Worm (Caenorhabditis elegans) whole organism, L1 larva: Measurements from ENCODE around the gene sms-1.

ENCODE experiments used
- C04F5.9 ChIP-seq: sonication (generic microtip); optimal IDR thresholded peaks from 2 replicates; lab custom pipeline; 2016; ENCODE audit warnings: missing genetic modification characterization, missing compliant biosample characterization
- C16A3.4 ChIP-seq: fragments of 150-350 bp; optimal IDR thresholded peaks from 2 replicates; lab custom pipeline; 2014; ENCODE audit warnings: missing biosample characterization, missing genetic modification characterization
- aly-2 ChIP-seq: fragments of 150-350 bp; optimal IDR thresholded peaks from 2 replicates; lab custom pipeline; 2014; ENCODE audit warnings: missing biosample characterization, missing genetic modification characterization
- ama-1 ChIP-seq: fragments of 150-350 bp; optimal IDR thresholded peaks from 2 replicates; lab custom pipeline; 2014
- blmp-1 ChIP-seq: fragments of 150-350 bp; optimal IDR thresholded peaks from 2 replicates; lab custom pipeline; 2014; ENCODE audit warnings: missing biosample characterization, missing genetic modification characterization
- ceh-8 ChIP-seq: fragments of 200-800 bp; sonication (Bioruptor generic); optimal IDR thresholded peaks from 2 replicates; lab custom pipeline; 2018; ENCODE audit warnings: mild to moderate bottlenecking, missing genetic modification characterization, moderate library complexity, missing compliant biosample characterization
- ceh-82 ChIP-seq, 3 experiments: fragments of 150-350 bp in 1 of 3; sonication (generic microtip) in 2 of 3; optimal IDR thresholded peaks; 2 replicates each; lab custom pipeline; 2014 to 2017; ENCODE audit warnings: missing biosample characterization in 3 of 3, missing genetic modification characterization in 3 of 3
- ceh-88 ChIP-seq: fragments of 200-800 bp; sonication (Bioruptor generic); IDR thresholded peaks from 2 replicates; pipeline ENCODE4 v1.3.6; 2022; ENCODE audit warnings: missing genetic modification characterization, missing compliant biosample characterization
- ceh-90 ChIP-seq: sonication (generic microtip); optimal IDR thresholded peaks from 2 replicates; lab custom pipeline; 2016; ENCODE audit warnings: missing genetic modification characterization, missing compliant biosample characterization
- ces-1 ChIP-seq: fragments of 150-350 bp; optimal IDR thresholded peaks from 2 replicates; lab custom pipeline; 2014; ENCODE audit warnings: missing biosample characterization, missing genetic modification reagents, missing genetic modification characterization
- efl-1 ChIP-seq, 4 experiments: fragments of 150-350 bp; optimal IDR thresholded peaks in 3 of 4; peaks in 1 of 4; 1 replicate in 1 of 4; 2 replicates in 3 of 4; lab custom pipeline; 2014; ENCODE audit warnings: missing biosample characterization in 2 of 4, missing genetic modification characterization in 2 of 4, missing genetic modification reagents in 2 of 4
- egl-13 ChIP-seq: sonication (generic microtip); optimal IDR thresholded peaks from 2 replicates; lab custom pipeline; 2016; ENCODE audit warnings: missing genotype, missing genetic modification reagents, missing genetic modification characterization, missing compliant biosample characterization
- egl-27 ChIP-seq, 2 experiments: fragments of 150-350 bp in 1 of 2; sonication (generic microtip); optimal IDR thresholded peaks; 3 replicates each; lab custom pipeline; 2017 to 2018; ENCODE audit warnings: missing biosample characterization in 2 of 2, missing genetic modification characterization in 2 of 2, missing genetic modification reagents in 2 of 2
- ets-5 ChIP-seq: fragments of 200-800 bp; sonication (Bioruptor generic); IDR thresholded peaks from 2 replicates; pipeline ENCODE4 v1.3.6; 2022; ENCODE audit warnings: missing genetic modification characterization, missing compliant biosample characterization
- fkh-4 ChIP-seq: sonication (generic microtip); optimal IDR thresholded peaks from 2 replicates; lab custom pipeline; 2016; ENCODE audit warnings: missing compliant biosample characterization, missing genetic modification characterization, borderline replicate concordance
- fkh-8 ChIP-seq: sonication (generic microtip); optimal IDR thresholded peaks from 2 replicates; lab custom pipeline; 2016; ENCODE audit warnings: mild to moderate bottlenecking, missing genetic modification characterization, missing compliant biosample characterization
- fos-1 ChIP-seq: fragments of 150-350 bp; optimal IDR thresholded peaks from 2 replicates; lab custom pipeline; 2014; ENCODE audit warnings: missing biosample characterization, missing genetic modification characterization
- grh-1 ChIP-seq: fragments of 200-800 bp; sonication (Bioruptor generic); IDR thresholded peaks from 2 replicates; pipeline ENCODE4 v1.3.6; 2022; ENCODE audit warnings: missing genetic modification reagents, missing genetic modification characterization, missing compliant biosample characterization
- hlh-4 ChIP-seq: sonication (generic microtip); optimal IDR thresholded peaks from 2 replicates; lab custom pipeline; 2016; ENCODE audit warnings: mild to moderate bottlenecking, missing genetic modification characterization, missing compliant biosample characterization
- hpl-2 ChIP-seq: fragments of 150-350 bp; optimal IDR thresholded peaks from 2 replicates; lab custom pipeline; 2014; ENCODE audit warnings: missing biosample characterization, missing genetic modification reagents, missing genetic modification characterization
- isw-1 ChIP-seq: fragments of 200-800 bp; sonication (Bioruptor generic); IDR thresholded peaks from 2 replicates; pipeline ENCODE4 v1.3.6; 2022; ENCODE audit warnings: missing genetic modification characterization, missing compliant biosample characterization
- lin-13 ChIP-seq: fragments of 150-350 bp; optimal IDR thresholded peaks from 2 replicates; lab custom pipeline; 2014; ENCODE audit warnings: missing biosample characterization, missing genetic modification reagents, missing genetic modification characterization
- lin-14 ChIP-seq: fragments of 200-800 bp; sonication (Bioruptor generic); optimal IDR thresholded peaks from 2 replicates; lab custom pipeline; 2018; ENCODE audit warnings: mild to moderate bottlenecking, missing genetic modification characterization, moderate library complexity, missing compliant biosample characterization
- lin-15B ChIP-seq: fragments of 150-350 bp; sonication (generic microtip); optimal IDR thresholded peaks from 3 replicates; lab custom pipeline; 2014; ENCODE audit warnings: missing biosample characterization, missing genetic modification characterization
- lsy-2 ChIP-seq, 2 experiments: fragments of 150-350 bp; optimal IDR thresholded peaks; 2 replicates each; lab custom pipeline; 2014; ENCODE audit warnings: missing biosample characterization in 2 of 2, missing genetic modification characterization in 2 of 2
- mab-9 ChIP-seq: fragments of 200-800 bp; sonication (Bioruptor generic); IDR thresholded peaks from 2 replicates; pipeline ENCODE4 v1.3.6; 2022; ENCODE audit warnings: missing genetic modification reagents, missing genetic modification characterization, missing compliant biosample characterization
- mef-2 ChIP-seq: fragments of 150-350 bp; optimal IDR thresholded peaks from 2 replicates; lab custom pipeline; 2014; ENCODE audit warnings: missing biosample characterization, missing genetic modification characterization
- mep-1 ChIP-seq: fragments of 150-350 bp; optimal IDR thresholded peaks from 2 replicates; lab custom pipeline; 2014; ENCODE audit warnings: missing biosample characterization, missing genetic modification characterization
- nhr-11 ChIP-seq: fragments of 150-350 bp; optimal IDR thresholded peaks from 2 replicates; lab custom pipeline; 2014; ENCODE audit warnings: missing biosample characterization, missing genetic modification characterization
- nhr-19 ChIP-seq: fragments of 200-800 bp; sonication (Bioruptor generic); conservative IDR thresholded peaks from 2 replicates; pipeline ENCODE4 v1.3.6; 2022; ENCODE audit warnings: missing genetic modification characterization, missing compliant biosample characterization
- nhr-28 ChIP-seq: fragments of 150-350 bp; optimal IDR thresholded peaks from 2 replicates; lab custom pipeline; 2014; ENCODE audit warnings: missing biosample characterization, missing genetic modification characterization
- nhr-47 ChIP-seq: sonication (generic microtip); optimal IDR thresholded peaks from 2 replicates; lab custom pipeline; 2016; ENCODE audit warnings: mild to moderate bottlenecking, missing genetic modification characterization, moderate library complexity, missing compliant biosample characterization
- nhr-71 ChIP-seq: sonication (generic microtip); optimal IDR thresholded peaks from 2 replicates; lab custom pipeline; 2016; ENCODE audit warnings: mild to moderate bottlenecking, missing genetic modification characterization, moderate library complexity, missing compliant biosample characterization
- nhr-85 ChIP-seq: sonication (generic microtip); peaks from one replicate; lab custom pipeline; 2016; ENCODE audit warnings: missing genetic modification characterization, inconsistent platforms, missing compliant biosample characterization
- pag-3 ChIP-seq: sonication (generic microtip); optimal IDR thresholded peaks from 2 replicates; lab custom pipeline; 2017; ENCODE audit warnings: missing genetic modification characterization, mild to moderate bottlenecking, missing compliant biosample characterization, antibody characterized with exemption, borderline replicate concordance; ENCODE audit not compliant: insufficient read depth
- pax-3 ChIP-seq: fragments of 200-800 bp; sonication (Bioruptor generic); optimal IDR thresholded peaks from 2 replicates; lab custom pipeline; 2018; ENCODE audit warnings: mild to moderate bottlenecking, missing genetic modification characterization, moderate library complexity, missing compliant biosample characterization
- skn-1 ChIP-seq: fragments of 150-350 bp; optimal IDR thresholded peaks from 2 replicates; lab custom pipeline; 2014; ENCODE audit warnings: missing biosample characterization, missing genetic modification characterization
- snpc-4 ChIP-seq: fragments of 150-350 bp; optimal IDR thresholded peaks from 2 replicates; lab custom pipeline; 2014; ENCODE audit warnings: missing biosample characterization, missing genetic modification characterization
- sox-4 ChIP-seq: sonication (generic microtip); optimal IDR thresholded peaks from 2 replicates; lab custom pipeline; 2016; ENCODE audit warnings: missing genetic modification characterization, missing compliant biosample characterization
- sptf-1 ChIP-seq: fragments of 150-350 bp; optimal IDR thresholded peaks from 2 replicates; lab custom pipeline; 2014; ENCODE audit warnings: missing biosample characterization, missing genetic modification characterization
- swsn-7 ChIP-seq: sonication (generic microtip); optimal IDR thresholded peaks from 2 replicates; lab custom pipeline; 2016; ENCODE audit warnings: missing genetic modification characterization, missing compliant biosample characterization
- tlp-1 ChIP-seq: fragments of 150-350 bp; optimal IDR thresholded peaks from 2 replicates; lab custom pipeline; 2014; ENCODE audit warnings: missing biosample characterization, missing genetic modification characterization
- unc-30 ChIP-seq: sonication (generic microtip); optimal IDR thresholded peaks from 2 replicates; lab custom pipeline; 2017; ENCODE audit warnings: missing biosample characterization, missing genetic modification characterization
- unc-62 ChIP-seq: fragments of 150-350 bp; optimal IDR thresholded peaks from 2 replicates; lab custom pipeline; 2014; ENCODE audit warnings: missing biosample characterization, missing genetic modification reagents, missing genetic modification characterization
- unc-86 ChIP-seq: sonication (generic microtip); optimal IDR thresholded peaks from 2 replicates; lab custom pipeline; 2016; ENCODE audit warnings: missing genetic modification characterization, missing compliant biosample characterization
- vab-15 ChIP-seq: sonication (generic microtip); optimal IDR thresholded peaks from 2 replicates; lab custom pipeline; 2017; ENCODE audit warnings: missing genotype, mild to moderate bottlenecking, missing genetic modification characterization, missing compliant biosample characterization
- xbp-1 ChIP-seq: sonication (generic microtip); optimal IDR thresholded peaks from 2 replicates; lab custom pipeline; 2016; ENCODE audit warnings: missing genetic modification characterization, missing compliant biosample characterization
- zip-4 ChIP-seq: fragments of 200-800 bp; sonication (Bioruptor generic); optimal IDR thresholded peaks from 2 replicates; lab custom pipeline; 2018; ENCODE audit warnings: mild to moderate bottlenecking, missing genetic modification characterization, moderate library complexity, missing compliant biosample characterization

sms-1 gene

DNA sequence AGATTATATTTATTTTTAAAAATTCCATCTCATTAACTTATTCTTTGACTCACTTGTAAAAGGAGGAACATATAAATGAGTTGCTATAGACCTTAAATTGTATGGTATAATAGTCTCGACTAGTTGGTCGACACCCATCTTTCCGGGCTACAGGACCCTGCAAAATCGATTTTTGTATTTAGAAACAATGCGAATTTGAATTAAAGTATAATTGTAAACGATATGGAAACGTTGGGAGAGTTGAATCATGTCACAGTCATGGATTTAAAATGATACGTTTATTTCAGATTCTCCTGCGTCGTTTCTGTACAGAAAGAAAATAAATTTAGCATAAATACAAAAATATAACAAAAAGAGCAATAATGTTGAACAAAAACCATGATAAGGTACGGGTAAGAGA lies 18.9 kb downstream of the sms-1 start, which contains the start of gene catp-8 (continued):
- TF ChIP-seq mep-1 (peak; percentile 42), pag-3 (tag; lab: Kevin White, UChicago) (no peak), grh-1 (GFP tag; lab: Robert Waterston, UW) (no peak), zip-4 (no peak), ceh-90 (tag; lab: Kevin White, UChicago) (no peak), blmp-1 (no peak), efl-1 (optimal IDR thresholded peaks at IDR 0.05; lab: Kevin White, UChicago) (no peak), efl-1 (GFP tag; optimal IDR thresholded peaks at IDR 0.05 in 1 of 2; lab: Kevin White, UChicago) (peak; percentile 8 to 73), pax-3 (no peak)
- TF ChIP-seq, all 84 proteins: peak for 11

- TF ChIP-seq lsy-2 (tag; optimal IDR thresholded peaks at IDR 0.05; lab: Kevin White, UChicago): no peak
- TF ChIP-seq ama-1 (lab: Kevin White, UChicago): no peak
- TF ChIP-seq nhr-28 (tag; lab: Kevin White, UChicago): no peak
- TF ChIP-seq ces-1 (GFP tag; lab: Kevin White, UChicago): no peak
- TF ChIP-seq aly-2 (tag; lab: Kevin White, UChicago): no peak
- no peak for TF ChIP-seq ceh-8 (GFP tag; lab: Kevin White, UChicago)
- no peak for TF ChIP-seq ets-5 (GFP tag; lab: Robert Waterston, UW)
- TF ChIP-seq egl-27 (tag; optimal IDR thresholded peaks at IDR 0.05; lab: Kevin White, UChicago): no peak
- TF ChIP-seq grh-1 (GFP tag; lab: Robert Waterston, UW): no peak
- TF ChIP-seq, all 84 proteins: peak for 0
Measured at ce11 chrIV:11475080-11475479, 22.9 kb downstream of the sms-1 start.

DNA sequence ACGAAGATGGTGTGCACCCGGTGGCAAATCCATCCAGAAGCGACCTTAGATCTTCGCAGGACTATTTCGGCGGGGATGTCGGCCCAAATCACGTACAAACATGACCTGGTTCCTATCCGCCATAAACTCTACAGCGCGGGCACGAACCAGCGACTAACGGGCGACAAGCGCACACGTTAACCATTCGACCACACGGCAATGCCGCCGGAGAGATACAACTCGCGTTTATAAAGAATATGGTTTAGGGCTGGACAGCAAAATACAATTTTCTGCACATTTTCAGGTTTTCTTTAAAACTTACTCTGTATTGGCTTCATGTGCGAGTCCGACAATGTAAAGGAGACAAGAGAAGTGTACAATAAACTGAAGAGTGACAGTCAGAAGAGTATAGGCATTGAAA lies 23.9 kb downstream of the sms-1 start:
- TF ChIP-seq lin-14 (GFP tag; lab: Kevin White, UChicago): peak; percentile 63
- TF ChIP-seq fkh-4: no peak
- TF ChIP-seq unc-30: no peak
- TF ChIP-seq ceh-90 (tag; lab: Kevin White, UChicago): no peak
- TF ChIP-seq unc-62 (GFP tag; lab: Kevin White, UChicago): no peak
- TF ChIP-seq xbp-1 (tag; lab: Kevin White, UChicago): peak; percentile 51
- TF ChIP-seq lsy-2 (tag; optimal IDR thresholded peaks at IDR 0.05; lab: Kevin White, UChicago): peak; percentile 57 to 70
- TF ChIP-seq isw-1 (GFP tag; lab: Robert Waterston, UW): 0 out of 2 replicates have a peak, but pooled peaks have one; percentile 2
- TF ChIP-seq ceh-88: no peak
- peak; percentile 28 for TF ChIP-seq zip-4
- no peak for TF ChIP-seq mab-9 (GFP tag; lab: Robert Waterston, UW)
- TF ChIP-seq nhr-19 (GFP tag; lab: Robert Waterston, UW): peak; percentile 53
- TF ChIP-seq sptf-1 (tag; lab: Kevin White, UChicago): no peak
- peak; percentile 83 for TF ChIP-seq C16A3.4 (tag; lab: Kevin White, UChicago)
- TF ChIP-seq ces-1 (GFP tag; lab: Kevin White, UChicago): no peak
- TF ChIP-seq fkh-8: peak; percentile 45
- no peak for TF ChIP-seq egl-27 (tag; optimal IDR thresholded peaks at IDR 0.05; lab: Kevin White, UChicago)
- peak; percentile 32 for TF ChIP-seq hpl-2 (GFP tag; lab: Kevin White, UChicago)
- no peak for TF ChIP-seq egl-13
- TF ChIP-seq lin-15B (tag; lab: Kevin White, UChicago): no peak
- no peak for TF ChIP-seq nhr-85 (tag; lab: Kevin White, UChicago)
- no peak for TF ChIP-seq fos-1 (tag; lab: Kevin White, UChicago)
- peak; percentile 76 for TF ChIP-seq nhr-71 (tag; lab: Kevin White, UChicago)
- TF ChIP-seq swsn-7 (tag; lab: Kevin White, UChicago): peak; percentile 68
- peak; percentile 78 for TF ChIP-seq nhr-47
- peak; percentile 45 for TF ChIP-seq lin-13 (GFP tag; lab: Kevin White, UChicago)
- TF ChIP-seq nhr-28 (tag; lab: Kevin White, UChicago): no peak
- no peak for TF ChIP-seq mef-2 (tag; lab: Kevin White, UChicago)
- TF ChIP-seq nhr-11 (tag; lab: Kevin White, UChicago): no peak
- TF ChIP-seq grh-1 (GFP tag; lab: Robert Waterston, UW): no peak
- peak; percentile 87 for TF ChIP-seq aly-2 (tag; lab: Kevin White, UChicago)
- TF ChIP-seq ceh-82 (tag; optimal IDR thresholded peaks at IDR 0.05; lab: Kevin White, UChicago): peak; percentile 3 to 63 (median 19)
- no peak for TF ChIP-seq tlp-1
- TF ChIP-seq C04F5.9 (tag; lab: Kevin White, UChicago): peak; percentile 38
- TF ChIP-seq sox-4 (tag; lab: Kevin White, UChicago): no peak
- peak; percentile 43 for TF ChIP-seq unc-86 (tag; lab: Kevin White, UChicago)
- TF ChIP-seq ceh-8 (GFP tag; lab: Kevin White, UChicago): no peak
- TF ChIP-seq snpc-4 (tag; lab: Kevin White, UChicago): peak; percentile 16
- TF ChIP-seq hlh-4 (tag; lab: Kevin White, UChicago): no peak
- peak; percentile 80 for TF ChIP-seq mep-1
- TF ChIP-seq vab-15: peak; percentile 80
- peak; percentile 41 for TF ChIP-seq skn-1
